Fruit fly (Drosophila melanogaster): Measurements from ENCODE around the gene CG13813.

Gene CG13813

dm6 chr3L:20241987-20242982, 10.8 kb downstream of the CG13813 start (continued):
- peak; percentile 74; the same call in 2 of the 3 replicates for TF ChIP-seq zfh1 (GFP tag; IDR thresholded peaks at IDR 0.05)
- no peak for TF ChIP-seq Spps (tag; optimal IDR thresholded peaks at IDR 0.05)
- no peak for TF ChIP-seq toy (GFP tag; IDR thresholded peaks at IDR 0.05)
- TF ChIP-seq CG33213 (GFP tag; optimal IDR thresholded peaks at IDR 0.05) = no peak
- TF ChIP-seq GATAe (GFP tag; conservative IDR thresholded peaks at IDR 0.05) = peak; percentile 30
- peak; percentile 77 for TF ChIP-seq CG14441 (GFP tag; IDR thresholded peaks at IDR 0.05)
- peak; percentile 8 for TF ChIP-seq org-1 (GFP tag; optimal IDR thresholded peaks at IDR 0.05)
- TF ChIP-seq Rx (GFP tag; IDR thresholded peaks at IDR 0.05) = 0 out of 2 replicates have a peak, but pooled peaks have one; percentile 23
- TF ChIP-seq H15 (GFP tag; IDR thresholded peaks at IDR 0.05) = peak; percentile 10; the same call in 1 of the 3 replicates
- no peak for TF ChIP-seq ftz-f1 (GFP tag; optimal IDR thresholded peaks at IDR 0.05)
- TF ChIP-seq abd-A (tag; optimal IDR thresholded peaks at IDR 0.05) = no peak
- peak; percentile 20; the same call in 1 of the 2 replicates for TF ChIP-seq E2f1 (GFP tag; IDR thresholded peaks at IDR 0.05)
- TF ChIP-seq Dad (GFP tag; optimal IDR thresholded peaks at IDR 0.05) = no peak
- TF ChIP-seq gcm (GFP tag; optimal IDR thresholded peaks at IDR 0.05) = peak; percentile 83
- peak; percentile 18 for TF ChIP-seq CG18476 (GFP tag; optimal IDR thresholded peaks at IDR 0.05)
- TF ChIP-seq CG5953 (GFP tag; IDR thresholded peaks at IDR 0.05) = 0 out of 2 replicates have a peak, but pooled peaks have one; percentile 43
- peak; percentile 28 for TF ChIP-seq CG12104 (GFP tag; optimal IDR thresholded peaks at IDR 0.05)
- peak; percentile 11 for TF ChIP-seq pho (GFP tag; optimal IDR thresholded peaks at IDR 0.05)
- TF ChIP-seq Hr51 (GFP tag; optimal IDR thresholded peaks at IDR 0.05) = peak in 1 of 2 experiments; percentile 73
- TF ChIP-seq Six4 (GFP tag; optimal IDR thresholded peaks at IDR 0.05) = no peak
- no peak for TF ChIP-seq pum (GFP tag; optimal IDR thresholded peaks at IDR 0.05)
- no peak for TF ChIP-seq NC2α (GFP tag; optimal IDR thresholded peaks at IDR 0.05)
- peak; percentile 51 for TF ChIP-seq CG4328 (GFP tag; optimal IDR thresholded peaks at IDR 0.05)
- peak; percentile 56 for TF ChIP-seq ssp (GFP tag; IDR thresholded peaks at IDR 0.05)
- no peak for TF ChIP-seq CG7987 (GFP tag; optimal IDR thresholded peaks at IDR 0.05)
- TF ChIP-seq MBD-R2 (GFP tag; IDR thresholded peaks at IDR 0.05) = peak; percentile 44; the same call in 1 of the 2 replicates
- peak; percentile 3 for TF ChIP-seq trh (GFP tag; optimal IDR thresholded peaks at IDR 0.05)
- peak; percentile 71 for TF ChIP-seq CG18599 (GFP tag; optimal IDR thresholded peaks at IDR 0.05)
- TF ChIP-seq Ada2b (GFP tag; IDR thresholded peaks at IDR 0.05) = peak; percentile 41; the same call in 1 of the 2 replicates
- peak; percentile 63; the same call in 1 of the 2 replicates for TF ChIP-seq CG6689 (GFP tag; IDR thresholded peaks at IDR 0.05)
- no peak for TF ChIP-seq CG6175 (GFP tag; IDR thresholded peaks at IDR 0.05)
- peak; percentile 43 for TF ChIP-seq CG10979 (tag; optimal IDR thresholded peaks at IDR 0.05)
- no peak for TF ChIP-seq CG13624 (GFP tag; optimal IDR thresholded peaks at IDR 0.05)
- TF ChIP-seq CG17359 (tag; optimal IDR thresholded peaks at IDR 0.05) = peak; percentile 69
- no peak for TF ChIP-seq Elba2 (GFP tag; optimal IDR thresholded peaks at IDR 0.05)
- TF ChIP-seq seq (GFP tag; IDR thresholded peaks at IDR 0.05) = no peak
- TF ChIP-seq Poxn (GFP tag; IDR thresholded peaks at IDR 0.05) = no peak
- TF ChIP-seq CG4854 (GFP tag; optimal IDR thresholded peaks at IDR 0.05) = no peak
- peak; percentile 99 for TF ChIP-seq CG15514 (GFP tag; optimal IDR thresholded peaks at IDR 0.05)
- TF ChIP-seq Eip74EF (GFP tag; optimal IDR thresholded peaks at IDR 0.05) = peak in 1 of 2 experiments; percentile 0
- peak; percentile 35 for TF ChIP-seq Aef1 (GFP tag; IDR thresholded peaks at IDR 0.05)
- no peak for TF ChIP-seq CG32767 (GFP tag; IDR thresholded peaks at IDR 0.05)
- 0 out of 2 replicates have a peak, but pooled peaks have one; percentile 29 for TF ChIP-seq CG43689 (GFP tag; IDR thresholded peaks at IDR 0.05)
- peak; percentile 2 for TF ChIP-seq CG12219 (GFP tag; optimal IDR thresholded peaks at IDR 0.05)
- no peak for TF ChIP-seq crc (GFP tag; optimal IDR thresholded peaks at IDR 0.05)
- TF ChIP-seq HmgD (GFP tag; optimal IDR thresholded peaks at IDR 0.05) = no peak
- no peak for TF ChIP-seq bigmax (GFP tag; optimal IDR thresholded peaks at IDR 0.05)
- peak; percentile 66 for TF ChIP-seq BtbVII (GFP tag; optimal IDR thresholded peaks at IDR 0.05)
